Fruit fly (Drosophila melanogaster): ENCODE data around the gene CG4116.

The CG4116 gene

dm6 chrX:3018670-3019069 is 48.7 kb downstream of the CG4116 start (continued):
- peak; percentile 32; the same call in 1 of the 2 replicates for TF ChIP-seq ssp (GFP tag; IDR thresholded peaks at IDR 0.05)
- TF ChIP-seq org-1 (GFP tag; optimal IDR thresholded peaks at IDR 0.05), result peak; percentile 19
- no peak for TF ChIP-seq sd (tag; optimal IDR thresholded peaks at IDR 0.05)
- TF ChIP-seq ro (GFP tag; IDR thresholded peaks at IDR 0.05), result no peak; the same call in 1 of the 2 replicates
- TF ChIP-seq unpg (GFP tag; optimal IDR thresholded peaks at IDR 0.05), result peak; percentile 70
- TF ChIP-seq HLH3B (GFP tag; IDR thresholded peaks at IDR 0.05), result peak; percentile 75
- peak; percentile 76 to 81 for TF ChIP-seq bsh (GFP tag; optimal IDR thresholded peaks at IDR 0.05)
- peak; percentile 47 for TF ChIP-seq ap (GFP tag; IDR thresholded peaks at IDR 0.05)
- peak; percentile 49; the same call in 1 of the 2 replicates for TF ChIP-seq ttk (GFP tag; IDR thresholded peaks at IDR 0.05)
- TF ChIP-seq Sox102F (GFP tag; optimal IDR thresholded peaks at IDR 0.05), result peak; percentile 74
- TF ChIP-seq her (GFP tag; optimal IDR thresholded peaks at IDR 0.05), result no peak
- TF ChIP-seq ERR (GFP tag; optimal IDR thresholded peaks at IDR 0.05), result no peak
- TF ChIP-seq gsb-n (tag; optimal IDR thresholded peaks at IDR 0.05), result peak; percentile 76
- TF ChIP-seq CG11696 (GFP tag; IDR thresholded peaks at IDR 0.05), result 0 out of 2 replicates have a peak, but pooled peaks have one; percentile 44
- TF ChIP-seq CG14710 (tag; optimal IDR thresholded peaks at IDR 0.05), result peak; percentile 65
- TF ChIP-seq CG8388 (GFP tag; optimal IDR thresholded peaks at IDR 0.05), result peak; percentile 67
- TF ChIP-seq CG43689 (GFP tag; IDR thresholded peaks at IDR 0.05), result no peak
- no peak for TF ChIP-seq CG1603 (tag; optimal IDR thresholded peaks at IDR 0.05)
- no peak for TF ChIP-seq HLHmδ (GFP tag; optimal IDR thresholded peaks at IDR 0.05)
- no peak for TF ChIP-seq p53 (GFP tag; optimal IDR thresholded peaks at IDR 0.05)
- TF ChIP-seq sens (GFP tag), result peak; percentile 86
- TF ChIP-seq Dek (tag; optimal IDR thresholded peaks at IDR 0.05), result peak; percentile 15
- no peak for TF ChIP-seq CG31224 (GFP tag; IDR thresholded peaks at IDR 0.05)
- TF ChIP-seq CG15696 (tag; optimal IDR thresholded peaks at IDR 0.05), result peak; percentile 25
- 0 out of 2 replicates have a peak, but pooled peaks have one; percentile 16 for TF ChIP-seq CG5953 (GFP tag; IDR thresholded peaks at IDR 0.05)
- peak; percentile 31 for TF ChIP-seq Meics (GFP tag; optimal IDR thresholded peaks at IDR 0.05)
- TF ChIP-seq caup (GFP tag; optimal IDR thresholded peaks at IDR 0.05; ENCODE audit: severe bottlenecking), result no peak
- TF ChIP-seq Trl (optimal IDR thresholded peaks at IDR 0.05), result no peak
- peak; percentile 38 for TF ChIP-seq Trl (GFP tag; optimal IDR thresholded peaks at IDR 0.05)
- peak; percentile 42 for TF ChIP-seq CG5180 (GFP tag; optimal IDR thresholded peaks at IDR 0.05)
- TF ChIP-seq CG31441 (GFP tag; IDR thresholded peaks at IDR 0.05), result peak; percentile 79
- peak in 1 of 2 experiments; percentile 70 for TF ChIP-seq Hr51 (GFP tag; optimal IDR thresholded peaks at IDR 0.05)
- no peak for TF ChIP-seq CG18011 (GFP tag; optimal IDR thresholded peaks at IDR 0.05)
- TF ChIP-seq sug (tag; optimal IDR thresholded peaks at IDR 0.05), result no peak
- TF ChIP-seq CG10147 (GFP tag; optimal IDR thresholded peaks at IDR 0.05), result no peak
- 0 out of 2 replicates have a peak, but pooled peaks have one; percentile 30 for TF ChIP-seq Rx (GFP tag; IDR thresholded peaks at IDR 0.05)
- no peak for TF ChIP-seq CG12299 (tag; optimal IDR thresholded peaks at IDR 0.05)
- TF ChIP-seq wdn (GFP tag; IDR thresholded peaks at IDR 0.05), result no peak
- no peak for TF ChIP-seq mirr (GFP tag; optimal IDR thresholded peaks at IDR 0.05)
- peak; percentile 48; the same call in 2 of the 3 replicates for TF ChIP-seq croc (GFP tag; conservative IDR thresholded peaks at IDR 0.05)
- TF ChIP-seq nau (GFP tag; optimal IDR thresholded peaks at IDR 0.05), result peak; percentile 35
- no peak for TF ChIP-seq CG7372 (GFP tag; IDR thresholded peaks at IDR 0.05)
- TF ChIP-seq CG11093 (GFP tag; IDR thresholded peaks at IDR 0.05), result peak; percentile 58; the same call in 2 of the 3 replicates
- TF ChIP-seq tup (GFP tag; optimal IDR thresholded peaks at IDR 0.05), result no peak
- peak; percentile 59 for TF ChIP-seq sisA (GFP tag; IDR thresholded peaks at IDR 0.05)
- no peak for TF ChIP-seq sima (GFP tag; optimal IDR thresholded peaks at IDR 0.05)
- TF ChIP-seq CG9797 (GFP tag; optimal IDR thresholded peaks at IDR 0.05), result no peak
- peak; percentile 30; the same call in 1 of the 2 replicates for TF ChIP-seq CG4404 (GFP tag; IDR thresholded peaks at IDR 0.05)
- TF ChIP-seq Eip74EF (GFP tag; optimal IDR thresholded peaks at IDR 0.05), result peak in 1 of 2 experiments; percentile 54
- no peak for TF ChIP-seq rib (GFP tag; IDR thresholded peaks at IDR 0.05)
